Worm (Caenorhabditis elegans) whole organism, L3 larva: ENCODE measurements around the gene cnc-1.
A peak's percentile ranks its signal among the peaks of the same experiment; 100 is the strongest.

ENCODE experiments used
- R02D3.7 ChIP-seq: fragments of 150-350 bp; optimal IDR thresholded peaks from 2 replicates; lab custom pipeline; 2014; ENCODE audit warnings: missing biosample characterization, missing genetic modification characterization
- ZK546.5 ChIP-seq: sonication (generic microtip); optimal IDR thresholded peaks from 2 replicates; lab custom pipeline; 2017; ENCODE audit warnings: missing biosample characterization, missing genetic modification characterization
- aly-2 ChIP-seq: fragments of 150-350 bp; optimal IDR thresholded peaks from 2 replicates; lab custom pipeline; 2014; ENCODE audit warnings: missing biosample characterization, missing genetic modification characterization
- ceh-16 ChIP-seq: sonication (generic microtip); optimal IDR thresholded peaks from 2 replicates; lab custom pipeline; 2017; ENCODE audit warnings: missing biosample characterization, missing genetic modification characterization
- ceh-82 ChIP-seq: fragments of 150-350 bp; optimal IDR thresholded peaks from 2 replicates; lab custom pipeline; 2014; ENCODE audit warnings: missing biosample characterization, missing genetic modification characterization
- ceh-9 ChIP-seq: sonication (generic microtip); optimal IDR thresholded peaks from 2 replicates; lab custom pipeline; 2018; ENCODE audit warnings: missing biosample characterization, missing genetic modification characterization
- daf-12 ChIP-seq: fragments of 150-350 bp; optimal IDR thresholded peaks from 2 replicates; lab custom pipeline; 2014; ENCODE audit warnings: missing biosample characterization, missing genetic modification reagents, missing genetic modification characterization
- egl-5 ChIP-seq: fragments of 150-350 bp; optimal IDR thresholded peaks from 2 replicates; lab custom pipeline; 2017; ENCODE audit warnings: missing biosample characterization, missing genetic modification reagents, missing genetic modification characterization, inconsistent platforms
- elt-1 ChIP-seq: fragments of 150-350 bp; optimal IDR thresholded peaks from 2 replicates; lab custom pipeline; 2014; ENCODE audit warnings: missing biosample characterization, missing genetic modification characterization
- eor-1 ChIP-seq, 2 experiments: fragments of 150-350 bp; optimal IDR thresholded peaks; 2 replicates each; lab custom pipeline; 2014 to 2018; ENCODE audit warnings: missing biosample characterization in 2 of 2, missing genetic modification characterization in 2 of 2
- fkh-10 ChIP-seq: sonication (generic microtip); optimal IDR thresholded peaks from 2 replicates; lab custom pipeline; 2017; ENCODE audit warnings: missing biosample characterization, missing genetic modification reagents, missing genetic modification characterization
- fkh-2 ChIP-seq: fragments of 150-350 bp; optimal IDR thresholded peaks from 2 replicates; lab custom pipeline; 2014; ENCODE audit warnings: missing biosample characterization, missing genetic modification reagents, missing genetic modification characterization
- hmg-11 ChIP-seq: sonication (generic microtip); optimal IDR thresholded peaks from 2 replicates; lab custom pipeline; 2016; ENCODE audit warnings: missing genetic modification characterization, missing compliant biosample characterization
- lsy-12 ChIP-seq: sonication (generic microtip); optimal IDR thresholded peaks from 2 replicates; lab custom pipeline; 2016; ENCODE audit warnings: mild to moderate bottlenecking, missing genetic modification characterization, missing compliant biosample characterization
- nfya-1 ChIP-seq: sonication (generic microtip); optimal IDR thresholded peaks from 2 replicates; lab custom pipeline; 2017; ENCODE audit warnings: missing genetic modification characterization, mild to moderate bottlenecking, missing compliant biosample characterization, antibody characterized with exemption, moderate library complexity; ENCODE audit not compliant: insufficient read depth
- nhr-11 ChIP-seq: fragments of 150-350 bp; optimal IDR thresholded peaks from 2 replicates; lab custom pipeline; 2014; ENCODE audit warnings: missing biosample characterization, missing genetic modification characterization
- nhr-23 ChIP-seq: fragments of 150-350 bp; optimal IDR thresholded peaks from 2 replicates; lab custom pipeline; 2014; ENCODE audit warnings: missing biosample characterization, missing genetic modification reagents, missing genetic modification characterization
- nhr-237 ChIP-seq: fragments of 150-350 bp; optimal IDR thresholded peaks from 2 replicates; lab custom pipeline; 2014; ENCODE audit warnings: missing biosample characterization, missing genetic modification characterization
- nhr-25 ChIP-seq: sonication (generic microtip); optimal IDR thresholded peaks from 2 replicates; lab custom pipeline; 2017; ENCODE audit warnings: missing biosample characterization, missing genetic modification characterization
- nhr-43 ChIP-seq: sonication (generic microtip); optimal IDR thresholded peaks from 2 replicates; lab custom pipeline; 2016; ENCODE audit warnings: mild to moderate bottlenecking, missing genetic modification characterization, missing compliant biosample characterization; ENCODE audit not compliant: poor library complexity, severe bottlenecking
- nhr-76 ChIP-seq: fragments of 150-350 bp; sonication (generic microtip); optimal IDR thresholded peaks from 5 replicates; lab custom pipeline; 2014; ENCODE audit warnings: missing biosample characterization, missing genetic modification characterization
- nhr-77 ChIP-seq: fragments of 150-350 bp; optimal IDR thresholded peaks from 2 replicates; lab custom pipeline; 2014; ENCODE audit warnings: missing biosample characterization, missing genetic modification characterization
- pha-4 ChIP-seq: fragments of 150-350 bp; optimal IDR thresholded peaks from 2 replicates; lab custom pipeline; 2014; ENCODE audit warnings: missing biosample characterization, missing genetic modification reagents, missing genetic modification characterization
- skn-1 ChIP-seq: fragments of 150-350 bp; optimal IDR thresholded peaks from 2 replicates; lab custom pipeline; 2014; ENCODE audit warnings: missing biosample characterization, missing genetic modification characterization
- tbx-2 ChIP-seq: sonication (generic microtip); optimal IDR thresholded peaks from 2 replicates; lab custom pipeline; 2016; ENCODE audit warnings: mild to moderate bottlenecking, missing genetic modification characterization, missing compliant biosample characterization
- unc-39 ChIP-seq: sonication (generic microtip); optimal IDR thresholded peaks from 4 replicates; lab custom pipeline; 2017; ENCODE audit warnings: missing biosample characterization, missing genetic modification characterization
- unc-62 ChIP-seq: fragments of 150-350 bp; sonication (generic microtip); optimal IDR thresholded peaks from 4 replicates; lab custom pipeline; 2014; ENCODE audit warnings: missing biosample characterization, missing genetic modification reagents, missing genetic modification characterization
- ztf-4 ChIP-seq: fragments of 150-350 bp; optimal IDR thresholded peaks from 2 replicates; lab custom pipeline; 2014; ENCODE audit warnings: missing biosample characterization, missing genetic modification characterization

cnc-1 gene

ce11 chrV:1442042-1442441 is 2.0 kb downstream of the cnc-1 start, which contains the start of gene cnc-11:
Gene cnc-11, plus strand, starts transcription at chrV:1442342.
- TF ChIP-seq egl-5 (tag; lab: Kevin White, UChicago), result no peak

- TF ChIP-seq nhr-23 (tag; lab: Kevin White, UChicago) (peak; percentile 12), nhr-237 (tag; lab: Kevin White, UChicago) (no peak), nhr-43 (tag; lab: Kevin White, UChicago) (peak; percentile 62)
- TF ChIP-seq, all 47 proteins: peak for 2
Observed at ce11 chrV:1438832-1439231, 5.2 kb downstream of the cnc-1 start, which contains the start of gene R09B5.11. Gene R09B5.11, plus strand, starts transcription at chrV:1439205.

ce11 chrV:1438205-1438604 is 5.9 kb downstream of the cnc-1 start:
- TF ChIP-seq nhr-23 (tag; lab: Kevin White, UChicago) (peak; percentile 40), aly-2 (no peak)

- TF ChIP-seq unc-62 (GFP tag; lab: Kevin White, UChicago) (no peak), aly-2 (no peak), fkh-10 (GFP tag; lab: Kevin White, UChicago) (no peak), nhr-23 (tag; lab: Kevin White, UChicago) (no peak), unc-39 (tag; lab: Kevin White, UChicago) (no peak), ceh-16 (tag; lab: Kevin White, UChicago) (no peak), fkh-2 (no peak), R02D3.7 (tag; lab: Kevin White, UChicago) (no peak)
Observed at ce11 chrV:1435106-1435505, 9.0 kb downstream of the cnc-1 start.

- TF ChIP-seq lsy-12 (tag; lab: Kevin White, UChicago) (no peak), nfya-1 (no peak), skn-1 (tag; lab: Kevin White, UChicago) (no peak), ztf-4 (tag; lab: Kevin White, UChicago) (no peak), eor-1 (tag; optimal IDR thresholded peaks at IDR 0.05; lab: Kevin White, UChicago) (no peak), nhr-23 (tag; lab: Kevin White, UChicago) (no peak), ceh-16 (tag; lab: Kevin White, UChicago) (no peak), fkh-2 (no peak), pha-4 (tag; lab: Kevin White, UChicago) (no peak), nhr-43 (tag; lab: Kevin White, UChicago) (no peak), nhr-11 (no peak), unc-62 (GFP tag; lab: Kevin White, UChicago) (no peak), nhr-76 (no peak), ZK546.5 (tag; lab: Kevin White, UChicago) (no peak), fkh-10 (GFP tag; lab: Kevin White, UChicago) (no peak), elt-1 (tag; lab: Kevin White, UChicago) (no peak), hmg-11 (no peak), nhr-77 (no peak)
Observed at ce11 chrV:1434398-1434797, 9.7 kb downstream of the cnc-1 start.

- no peak for TF ChIP-seq nhr-237 (tag; lab: Kevin White, UChicago)
- TF ChIP-seq nhr-43 (tag; lab: Kevin White, UChicago), result no peak
- TF ChIP-seq daf-12 (tag; lab: Kevin White, UChicago), result no peak
- TF ChIP-seq pha-4 (tag; lab: Kevin White, UChicago), result no peak
- no peak for TF ChIP-seq ceh-82 (tag; lab: Kevin White, UChicago)
- no peak for TF ChIP-seq unc-39 (tag; lab: Kevin White, UChicago)
- no peak for TF ChIP-seq ceh-16 (tag; lab: Kevin White, UChicago)
- TF ChIP-seq R02D3.7 (tag; lab: Kevin White, UChicago), result no peak
- no peak for TF ChIP-seq nhr-77
- TF ChIP-seq tbx-2 (tag; lab: Kevin White, UChicago), result no peak
- no peak for TF ChIP-seq eor-1 (tag; optimal IDR thresholded peaks at IDR 0.05; lab: Kevin White, UChicago)
- no peak for TF ChIP-seq nhr-23 (tag; lab: Kevin White, UChicago)
- no peak for TF ChIP-seq ceh-9 (tag; lab: Kevin White, UChicago)
- no peak for TF ChIP-seq nhr-25 (tag; lab: Kevin White, UChicago)
- no peak for TF ChIP-seq skn-1 (tag; lab: Kevin White, UChicago)
Observed at ce11 chrV:1433419-1433765, 10.7 kb downstream of the cnc-1 start.
